Worm (Caenorhabditis elegans) whole organism, L1 larva: ENCODE results near the gene pifk-1.

ENCODE experiments used
- ets-5 ChIP-seq: fragments of 200-800 bp; sonication (Bioruptor generic); IDR thresholded peaks from 2 replicates; pipeline ENCODE4 v1.3.6; 2022; ENCODE audit warnings: missing genetic modification characterization, missing compliant biosample characterization
- lin-15B ChIP-seq: fragments of 150-350 bp; sonication (generic microtip); optimal IDR thresholded peaks from 3 replicates; lab custom pipeline; 2014; ENCODE audit warnings: missing biosample characterization, missing genetic modification characterization
- mep-1 ChIP-seq: fragments of 150-350 bp; optimal IDR thresholded peaks from 2 replicates; lab custom pipeline; 2014; ENCODE audit warnings: missing biosample characterization, missing genetic modification characterization
- nhr-12 ChIP-seq: sonication (generic microtip); optimal IDR thresholded peaks from 2 replicates; lab custom pipeline; 2017; ENCODE audit warnings: missing biosample characterization, missing genetic modification characterization
- nhr-77 ChIP-seq: fragments of 150-350 bp; optimal IDR thresholded peaks from 2 replicates; lab custom pipeline; 2014; ENCODE audit warnings: missing biosample characterization, missing genetic modification characterization
- nhr-84 ChIP-seq: sonication (generic microtip); optimal IDR thresholded peaks from 2 replicates; lab custom pipeline; 2017; ENCODE audit warnings: missing biosample characterization, missing genetic modification characterization
- sptf-1 ChIP-seq: fragments of 150-350 bp; optimal IDR thresholded peaks from 2 replicates; lab custom pipeline; 2014; ENCODE audit warnings: missing biosample characterization, missing genetic modification characterization
- xbp-1 ChIP-seq: sonication (generic microtip); optimal IDR thresholded peaks from 2 replicates; lab custom pipeline; 2016; ENCODE audit warnings: missing genetic modification characterization, missing compliant biosample characterization
- ztf-11 ChIP-seq, 2 experiments: sonication (generic microtip); optimal IDR thresholded peaks; 2 replicates each; lab custom pipeline; 2016 to 2017; ENCODE audit warnings: missing genetic modification characterization in 2 of 2, missing biosample characterization in 1 of 2, missing compliant biosample characterization in 1 of 2

ce11 chrX:945669-946068 lies 21.4 kb upstream of the pifk-1 start:
- TF ChIP-seq ztf-11 (tag; optimal IDR thresholded peaks at IDR 0.05; lab: Kevin White, UChicago) (no peak), nhr-12 (no peak), lin-15B (tag; lab: Kevin White, UChicago) (no peak), sptf-1 (no peak), ets-5 (GFP tag; lab: Robert Waterston, UW) (no peak), nhr-84 (no peak), mep-1 (no peak), nhr-77 (tag; lab: Kevin White, UChicago) (no peak), xbp-1 (no peak)
